Worm (Caenorhabditis elegans): ENCODE data around the gene Y37H2A.14.

ce11 chrV:18167161-18167560 lies 23.6 kb downstream of the Y37H2A.14 start, which contains the start of gene C14A6.6:
- no peak for TF ChIP-seq unc-39 (tag; optimal IDR thresholded peaks at IDR 0.05)
- no peak for TF ChIP-seq unc-62 (GFP tag; optimal IDR thresholded peaks at IDR 0.05)
- TF ChIP-seq nhr-28 (tag; optimal IDR thresholded peaks at IDR 0.05), result no peak
- TF ChIP-seq elt-3 (tag; optimal IDR thresholded peaks at IDR 0.05), result no peak
- no peak for TF ChIP-seq lin-32 (GFP tag; optimal IDR thresholded peaks at IDR 0.05)
- TF ChIP-seq M03D4.4 (tag; optimal IDR thresholded peaks at IDR 0.05), result no peak
- no peak for TF ChIP-seq lin-13 (tag; optimal IDR thresholded peaks at IDR 0.05)
- no peak for TF ChIP-seq blmp-1 (tag; optimal IDR thresholded peaks at IDR 0.05)
- TF ChIP-seq ceh-83 (GFP tag; optimal IDR thresholded peaks at IDR 0.05), result no peak
- TF ChIP-seq bed-3 (GFP tag; optimal IDR thresholded peaks at IDR 0.05), result no peak
